Worm (Caenorhabditis elegans): ENCODE measurements around the gene F43E2.1.

DNA sequence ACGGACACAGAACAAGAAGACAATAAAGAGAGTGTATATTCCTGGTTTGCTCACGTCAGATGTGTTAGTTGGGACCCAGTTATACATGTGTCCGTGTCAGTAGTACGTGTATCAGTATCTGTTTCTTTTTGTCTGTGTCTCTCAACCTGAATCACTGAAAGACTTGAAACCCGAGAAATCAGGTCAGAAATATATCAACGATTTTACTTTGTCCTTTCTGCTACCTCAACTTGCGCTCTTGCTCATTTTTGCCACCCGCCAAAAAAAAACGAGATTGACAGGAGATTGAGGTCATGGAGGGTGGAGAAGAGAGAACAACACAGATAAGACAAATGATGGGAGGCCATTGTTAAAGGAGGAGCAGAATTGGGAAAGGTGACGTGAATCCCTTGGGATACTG, 44.5 kb downstream of the F43E2.1 start:
- TF ChIP-seq unc-62 (GFP tag; optimal IDR thresholded peaks at IDR 0.05) (no peak), blmp-1 (tag; optimal IDR thresholded peaks at IDR 0.05) (no peak), M03D4.4 (tag; optimal IDR thresholded peaks at IDR 0.05) (no peak), nhr-28 (tag; optimal IDR thresholded peaks at IDR 0.05) (no peak), unc-120 (tag; optimal IDR thresholded peaks at IDR 0.05; ENCODE audit: poor library complexity, severe bottlenecking) (no peak), lin-32 (GFP tag; optimal IDR thresholded peaks at IDR 0.05) (no peak), ztf-11 (tag; optimal IDR thresholded peaks at IDR 0.05) (no peak), ces-1 (GFP tag; optimal IDR thresholded peaks at IDR 0.05) (no peak), snpc-4 (tag; optimal IDR thresholded peaks at IDR 0.05) (no peak), nhr-76 (tag; optimal IDR thresholded peaks at IDR 0.05) (no peak), lin-13 (tag; optimal IDR thresholded peaks at IDR 0.05) (no peak)

Data from whole organism, mixed stage, embryonic.